Worm (Caenorhabditis elegans) whole organism, L4/young adult: ENCODE results near the gene W08E12.9.

Source experiments
- W03F9.2 ChIP-seq: fragments of 150-350 bp; optimal IDR thresholded peaks from 2 replicates; lab custom pipeline; 2014; ENCODE audit warnings: missing biosample characterization, missing genetic modification characterization
- dao-5 ChIP-seq: sonication (generic microtip); optimal IDR thresholded peaks from 2 replicates; lab custom pipeline; 2016; ENCODE audit warnings: missing genotype, missing genetic modification characterization, moderate library complexity, missing compliant biosample characterization
- him-1 ChIP-seq: sonication (generic microtip); optimal IDR thresholded peaks from 2 replicates; lab custom pipeline; 2016; ENCODE audit warnings: missing genotype, missing genetic modification reagents, missing genetic modification characterization, missing compliant biosample characterization

ce11 chrIV:3260216-3260615 lies 47.1 kb downstream of the W08E12.9 start:
- no peak for TF ChIP-seq him-1 (tag; lab: Kevin White, UChicago)
- TF ChIP-seq W03F9.2 (tag; lab: Kevin White, UChicago), result no peak
- TF ChIP-seq dao-5 (tag; lab: Kevin White, UChicago), result no peak
